Worm (Caenorhabditis elegans): ENCODE measurements around the gene fbxa-141.
A peak's percentile ranks its signal among the peaks of the same experiment; 100 is the strongest.
"Not testable (repeated sequence)": the region's sequence is repeated elsewhere in the genome, so short reads cannot be mapped to it uniquely, and the experiment has no call there.

Gene fbxa-141

ce11 chrX:14528399-14528798 lies 15.7 kb upstream of the fbxa-141 start, which contains the start of gene nspc-19:
TSS of gene nspc-19 (plus strand) at chrX:14528699.
- not testable (repeated sequence) for TF ChIP-seq ceh-6 (GFP tag; optimal IDR thresholded peaks at IDR 0.05); ceh-31 (tag; optimal IDR thresholded peaks at IDR 0.05); ceh-22 (tag; optimal IDR thresholded peaks at IDR 0.05)

ce11 chrX:14527559-14527958 lies 14.8 kb upstream of the fbxa-141 start, which contains the start of gene nspc-18:
TSS of gene nspc-18 (minus strand) at chrX:14527659.
- TF ChIP-seq dmd-4 (tag; optimal IDR thresholded peaks at IDR 0.05; ENCODE audit: borderline replicate concordance): no peak
- TF ChIP-seq tbx-7 (tag; optimal IDR thresholded peaks at IDR 0.05): no peak
- no peak for TF ChIP-seq mec-3 (tag; optimal IDR thresholded peaks at IDR 0.05; ENCODE audit: borderline replicate concordance)
- TF ChIP-seq che-1 (tag; optimal IDR thresholded peaks at IDR 0.05): no peak
- no peak for TF ChIP-seq lim-6 (tag; optimal IDR thresholded peaks at IDR 0.05)
- TF ChIP-seq nhr-11 (tag; optimal IDR thresholded peaks at IDR 0.05): no peak

- TF ChIP-seq eyg-1 (tag; optimal IDR thresholded peaks at IDR 0.05): peak; percentile 62
- peak; percentile 23 for TF ChIP-seq gmeb-2 (tag; optimal IDR thresholded peaks at IDR 0.05)
- peak; percentile 89 for TF ChIP-seq K09A11.1 (tag; optimal IDR thresholded peaks at IDR 0.05; ENCODE audit: insufficient read depth)
- peak; percentile 27 for TF ChIP-seq pat-9 (tag; optimal IDR thresholded peaks at IDR 0.05)
- TF ChIP-seq elt-2 (tag; optimal IDR thresholded peaks at IDR 0.05): peak; percentile 82
- TF ChIP-seq lim-6 (tag; optimal IDR thresholded peaks at IDR 0.05): peak; percentile 4
- peak; percentile 68 for TF ChIP-seq pha-2 (tag; optimal IDR thresholded peaks at IDR 0.05)
- peak; percentile 91 for TF ChIP-seq pax-1 (tag; optimal IDR thresholded peaks at IDR 0.05)
- no peak for TF ChIP-seq mec-3 (tag; optimal IDR thresholded peaks at IDR 0.05; ENCODE audit: borderline replicate concordance)
- TF ChIP-seq K02D7.2 (tag; optimal IDR thresholded peaks at IDR 0.05): no peak
- peak; percentile 100 for TF ChIP-seq sdc-2 (tag; optimal IDR thresholded peaks at IDR 0.05)
- peak; percentile 61 for TF ChIP-seq ceh-6 (GFP tag; optimal IDR thresholded peaks at IDR 0.05)
- peak; percentile 75 for TF ChIP-seq ttx-3 (tag; optimal IDR thresholded peaks at IDR 0.05)
- peak; percentile 31 for TF ChIP-seq zip-5 (tag; optimal IDR thresholded peaks at IDR 0.05)
- TF ChIP-seq ceh-19 (GFP tag; optimal IDR thresholded peaks at IDR 0.05): peak; percentile 40
- peak; percentile 92 for TF ChIP-seq ceh-30 (tag; optimal IDR thresholded peaks at IDR 0.05)
- peak; percentile 39 for TF ChIP-seq fkh-6 (tag; optimal IDR thresholded peaks at IDR 0.05)
- no peak for TF ChIP-seq hlh-6 (tag; optimal IDR thresholded peaks at IDR 0.05)
- no peak for TF ChIP-seq pag-3 (tag; optimal IDR thresholded peaks at IDR 0.05; ENCODE audit: borderline replicate concordance)
- peak; percentile 98 for TF ChIP-seq unc-42 (tag; optimal IDR thresholded peaks at IDR 0.05)
- TF ChIP-seq F13H6.1 (tag; optimal IDR thresholded peaks at IDR 0.05): peak; percentile 64
- TF ChIP-seq nfya-1 (tag; optimal IDR thresholded peaks at IDR 0.05): peak; percentile 98
- peak; percentile 72 for TF ChIP-seq ceh-2 (tag; optimal IDR thresholded peaks at IDR 0.05)
- TF ChIP-seq C38D4.7 (GFP tag; optimal IDR thresholded peaks at IDR 0.05): no peak
- peak; percentile 55 for TF ChIP-seq odd-2 (tag; optimal IDR thresholded peaks at IDR 0.05)
- peak; percentile 96 for TF ChIP-seq ceh-31 (tag; optimal IDR thresholded peaks at IDR 0.05)
- TF ChIP-seq fax-1 (tag; optimal IDR thresholded peaks at IDR 0.05): no peak
- TF ChIP-seq hlh-15 (tag; optimal IDR thresholded peaks at IDR 0.05): peak; percentile 13
- peak; percentile 79 for TF ChIP-seq ztf-16 (tag; optimal IDR thresholded peaks at IDR 0.05)
- TF ChIP-seq pros-1 (tag; optimal IDR thresholded peaks at IDR 0.05): peak; percentile 86
- no peak for TF ChIP-seq npax-4 (tag; optimal IDR thresholded peaks at IDR 0.05)
- TF ChIP-seq unc-55 (GFP tag; optimal IDR thresholded peaks at IDR 0.05): peak; percentile 94
- peak; percentile 96 for TF ChIP-seq tbx-2 (tag; optimal IDR thresholded peaks at IDR 0.05)
- peak; percentile 75 for TF ChIP-seq ets-4 (tag; optimal IDR thresholded peaks at IDR 0.05)
- peak; percentile 98 for TF ChIP-seq ceh-18 (tag; optimal IDR thresholded peaks at IDR 0.05)
- TF ChIP-seq ama-1 (optimal IDR thresholded peaks at IDR 0.05): no peak
- peak; percentile 25 for TF ChIP-seq lin-11 (tag; optimal IDR thresholded peaks at IDR 0.05)
- peak; percentile 42 for TF ChIP-seq T23F11.4 (GFP tag; optimal IDR thresholded peaks at IDR 0.05)
- TF ChIP-seq hlh-30 (tag; optimal IDR thresholded peaks at IDR 0.05; ENCODE audit: insufficient read depth): peak; percentile 87
- TF ChIP-seq ceh-34 (tag; optimal IDR thresholded peaks at IDR 0.05): peak; percentile 92
- TF ChIP-seq che-1 (tag; optimal IDR thresholded peaks at IDR 0.05): no peak
These were observed 12.9 kb upstream of the fbxa-141 start for ce11 chrX:14525325-14526305.
